Fruit fly (Drosophila melanogaster) whole organism, wandering third instar larva: ENCODE results near the gene CG32639.

Experiments used
- Abd-B ChIP-seq: fragments of >200 bp; optimal IDR thresholded peaks from 2 replicates; lab custom pipeline; 2017; ENCODE audit warnings: missing biosample characterization, missing genetic modification characterization
- CG32264 ChIP-seq: fragments of 200-800 bp; sonication (Bioruptor generic); optimal IDR thresholded peaks from 2 replicates; lab custom pipeline; 2016; ENCODE audit warnings: missing biosample characterization, missing genetic modification characterization
- CG9705 ChIP-seq: fragments of 200-800 bp; sonication (Bioruptor generic); optimal IDR thresholded peaks from 2 replicates; lab custom pipeline; 2018; ENCODE audit warnings: missing biosample characterization, mild to moderate bottlenecking, missing genetic modification characterization
- Hr78 ChIP-seq: fragments of >200 bp; optimal IDR thresholded peaks from 2 replicates; lab custom pipeline; 2017; ENCODE audit warnings: missing biosample characterization, missing genetic modification characterization
- N ChIP-seq: fragments of >200 bp; optimal IDR thresholded peaks from 2 replicates; lab custom pipeline; 2018; ENCODE audit warnings: missing biosample characterization, missing external identifiers, missing genetic modification characterization
- OdsH ChIP-seq: fragments of 200-800 bp; sonication (Bioruptor generic); optimal IDR thresholded peaks from 2 replicates; lab custom pipeline; 2016; ENCODE audit warnings: missing biosample characterization, mild to moderate bottlenecking, missing genetic modification characterization
- Sp1 ChIP-seq: fragments of 200-800 bp; sonication (Bioruptor generic); optimal IDR thresholded peaks from 3 replicates; lab custom pipeline; 2019; ENCODE audit warnings: missing biosample characterization, mild to moderate bottlenecking, missing genetic modification characterization, moderate library complexity
- dl ChIP-seq, 2 experiments: fragments of 175-275, 200-275 bp in 1 of 2; fragments of 200-275 bp in 1 of 2; sonication (Bioruptor generic); optimal IDR thresholded peaks; lab custom pipeline; 2018; ENCODE audit warnings: mild to moderate bottlenecking in 2 of 2, missing biosample characterization in 2 of 2, missing genetic modification characterization in 2 of 2, moderate library complexity in 2 of 2; ENCODE audit not compliant: partially characterized antibody in 2 of 2, insufficient read depth in 1 of 2
- h ChIP-seq: fragments of 200-800 bp; sonication (Bioruptor generic); optimal IDR thresholded peaks from 3 replicates; lab custom pipeline; 2016; ENCODE audit warnings: missing biosample characterization, mild to moderate bottlenecking, missing genetic modification characterization
- jim ChIP-seq: fragments of 175-275, 200-325 bp; sonication (Bioruptor generic); optimal IDR thresholded peaks from 2 replicates; lab custom pipeline; 2016; ENCODE audit warnings: missing biosample characterization, mild to moderate bottlenecking, missing genetic modification characterization
- lola ChIP-seq: fragments of >200 bp; optimal IDR thresholded peaks from 2 replicates; lab custom pipeline; 2017; ENCODE audit warnings: missing biosample characterization, missing genetic modification characterization
- psq ChIP-seq: fragments of 200-800 bp; sonication (Bioruptor generic); optimal IDR thresholded peaks from 3 replicates; lab custom pipeline; 2017; ENCODE audit warnings: missing biosample characterization, mild to moderate bottlenecking, missing genetic modification characterization, moderate library complexity

- TF ChIP-seq psq (GFP tag; lab: Kevin White, UChicago) (peak; percentile 89), OdsH (GFP tag; lab: Kevin White, UChicago) (no peak), Hr78 (no peak), dl (GFP tag; optimal IDR thresholded peaks at IDR 0.05; lab: Kevin White, UChicago; ENCODE audit: insufficient read depth in 1 of 2, partially characterized antibody in 2 of 2) (no peak), Abd-B (GFP tag; lab: Kevin White, UChicago) (no peak), h (GFP tag; lab: Kevin White, UChicago) (peak; percentile 12), jim (GFP tag; lab: Kevin White, UChicago) (no peak), lola (no peak), CG9705 (GFP tag; lab: Kevin White, UChicago) (no peak), Sp1 (no peak), N (GFP tag; lab: Kevin White, UChicago) (no peak), CG32264 (no peak)
Observed at dm6 chrX:13284548-13284974, 48.2 kb upstream of the CG32639 start.
